Worm (Caenorhabditis elegans): ENCODE measurements around the gene C16A11.2.

The C16A11.2 gene

ce11 chrII:4291799-4292198, 53.8 kb downstream of the C16A11.2 start:
- TF ChIP-seq cog-1 (tag; optimal IDR thresholded peaks at IDR 0.05): no peak
- TF ChIP-seq tab-1 (GFP tag; IDR thresholded peaks at IDR 0.05): no peak
- no peak for TF ChIP-seq ref-1 (GFP tag; conservative IDR thresholded peaks at IDR 0.05)
- TF ChIP-seq flt-1 (GFP tag; IDR thresholded peaks at IDR 0.05): no peak
- no peak for TF ChIP-seq ztf-29 (GFP tag; IDR thresholded peaks at IDR 0.05)
- TF ChIP-seq T22C8.4 (GFP tag; IDR thresholded peaks at IDR 0.05): no peak
- no peak for TF ChIP-seq klf-2 (GFP tag; conservative IDR thresholded peaks at IDR 0.05)
- no peak for TF ChIP-seq ztf-23 (GFP tag; IDR thresholded peaks at IDR 0.05)
- TF ChIP-seq med-1 (GFP tag; optimal IDR thresholded peaks at IDR 0.05; ENCODE audit: insufficient read depth): no peak

- TF ChIP-seq cog-1 (tag; optimal IDR thresholded peaks at IDR 0.05) (no peak), ztf-23 (GFP tag; IDR thresholded peaks at IDR 0.05) (no peak), ref-1 (GFP tag; conservative IDR thresholded peaks at IDR 0.05) (no peak), T22C8.4 (GFP tag; IDR thresholded peaks at IDR 0.05) (no peak), ztf-29 (GFP tag; IDR thresholded peaks at IDR 0.05) (no peak), klf-2 (GFP tag; conservative IDR thresholded peaks at IDR 0.05) (no peak), flt-1 (GFP tag; IDR thresholded peaks at IDR 0.05) (no peak)
These were observed 55.1 kb downstream of the C16A11.2 start for ce11 chrII:4293027-4293522.

- TF ChIP-seq ztf-23 (GFP tag; IDR thresholded peaks at IDR 0.05) (no peak), med-1 (GFP tag; optimal IDR thresholded peaks at IDR 0.05; ENCODE audit: insufficient read depth) (no peak), flt-1 (GFP tag; IDR thresholded peaks at IDR 0.05) (no peak), T22C8.4 (GFP tag; IDR thresholded peaks at IDR 0.05) (no peak), ref-1 (GFP tag; conservative IDR thresholded peaks at IDR 0.05) (no peak), klf-2 (GFP tag; conservative IDR thresholded peaks at IDR 0.05) (no peak), ztf-29 (GFP tag; IDR thresholded peaks at IDR 0.05) (no peak), cog-1 (tag; optimal IDR thresholded peaks at IDR 0.05) (no peak), tab-1 (GFP tag; IDR thresholded peaks at IDR 0.05) (no peak)
These were observed 56.2 kb downstream of the C16A11.2 start for ce11 chrII:4294189-4294588.
